Worm (Caenorhabditis elegans) whole organism, L2 larva: Measurements from ENCODE around the gene T25B6.3.

Source experiments
- lin-39 ChIP-seq: fragments of 150-350 bp; optimal IDR thresholded peaks from 2 replicates; lab custom pipeline; 2014; ENCODE audit warnings: missing biosample characterization, missing genetic modification reagents, missing genetic modification characterization
- mdl-1 ChIP-seq, 2 experiments: fragments of 150-350 bp in 1 of 2; sonication (generic microtip) in 1 of 2; optimal IDR thresholded peaks; 2 replicates each; lab custom pipeline; 2017; ENCODE audit warnings: missing biosample characterization in 2 of 2, missing genetic modification characterization in 2 of 2
- ztf-4 ChIP-seq: fragments of 150-350 bp; optimal IDR thresholded peaks from 2 replicates; lab custom pipeline; 2014; ENCODE audit warnings: missing biosample characterization, missing genetic modification characterization

ce11 chrX:9076886-9077285 is 49.5 kb downstream of the T25B6.3 start, which contains the start of gene F47E1.1:
- TF ChIP-seq lin-39 (tag; lab: Kevin White, UChicago), result no peak
- TF ChIP-seq mdl-1 (tag; optimal IDR thresholded peaks at IDR 0.05; lab: Kevin White, UChicago), result no peak
- no peak for TF ChIP-seq ztf-4 (tag; lab: Kevin White, UChicago)
